Fruit fly (Drosophila melanogaster): ENCODE measurements around the gene CG14125.

DNA sequence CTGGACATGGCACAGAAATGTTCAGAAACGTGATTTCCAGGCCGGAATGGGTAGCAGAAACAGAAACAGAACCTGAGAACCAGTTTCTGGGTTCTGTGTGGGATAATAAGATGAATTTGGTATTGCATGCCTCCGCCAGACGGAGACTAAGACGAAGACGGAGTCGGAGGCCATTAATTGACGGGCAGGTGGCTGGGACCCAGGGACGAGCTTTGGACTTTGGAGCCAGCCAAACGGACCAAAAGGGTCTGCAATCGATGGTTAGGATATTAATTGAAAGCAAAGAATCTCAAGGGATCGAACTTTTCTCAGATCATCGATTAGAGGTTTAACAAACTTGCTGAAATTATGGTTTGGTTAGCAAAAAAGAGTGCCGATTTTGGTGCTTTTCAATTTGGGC, 39.6 kb downstream of the CG14125 start:
- TF ChIP-seq Lpt (GFP tag; optimal IDR thresholded peaks at IDR 0.05) (no peak), topi (GFP tag; optimal IDR thresholded peaks at IDR 0.05) (no peak), eg (GFP tag; IDR thresholded peaks at IDR 0.05) (no peak), Hr39 (GFP tag; optimal IDR thresholded peaks at IDR 0.05) (no peak), CG4318 (GFP tag; optimal IDR thresholded peaks at IDR 0.05) (no peak), ss (GFP tag; optimal IDR thresholded peaks at IDR 0.05) (peak; percentile 59 to 74), fd59A (GFP tag; optimal IDR thresholded peaks at IDR 0.05) (no peak), spab (GFP tag; optimal IDR thresholded peaks at IDR 0.05) (no peak), CG10669 (GFP tag; optimal IDR thresholded peaks at IDR 0.05) (no peak), Met (GFP tag; optimal IDR thresholded peaks at IDR 0.05) (no peak), pdm3 (GFP tag; optimal IDR thresholded peaks at IDR 0.05) (no peak)
